Worm (Caenorhabditis elegans) whole organism, mixed stage, embryonic: ENCODE measurements around the gene R08D7.7.

Experiments
- M03D4.4 ChIP-seq: sonication (generic microtip); optimal IDR thresholded peaks from 2 replicates; lab custom pipeline; 2017; ENCODE audit warnings: mild to moderate bottlenecking, missing genetic modification characterization, missing compliant biosample characterization
- bed-3 ChIP-seq: fragments of 200-800 bp; sonication (Bioruptor generic); optimal IDR thresholded peaks from 3 replicates; lab custom pipeline; 2018; ENCODE audit warnings: mild to moderate bottlenecking, missing genetic modification characterization, moderate library complexity, missing compliant biosample characterization
- blmp-1 ChIP-seq: fragments of 150-350 bp; optimal IDR thresholded peaks from 2 replicates; lab custom pipeline; 2014; ENCODE audit warnings: missing biosample characterization, missing genetic modification characterization
- ceh-39 ChIP-seq: fragments of 150-350 bp; optimal IDR thresholded peaks from 2 replicates; lab custom pipeline; 2014; ENCODE audit warnings: missing biosample characterization, missing genetic modification characterization
- ceh-43 ChIP-seq: fragments of 200-800 bp; sonication (Bioruptor generic); optimal IDR thresholded peaks from 2 replicates; lab custom pipeline; 2018; ENCODE audit warnings: mild to moderate bottlenecking, missing genetic modification characterization, moderate library complexity, missing compliant biosample characterization
- ceh-83 ChIP-seq: fragments of 200-800 bp; sonication (Bioruptor generic); optimal IDR thresholded peaks from 2 replicates; lab custom pipeline; 2018; ENCODE audit warnings: mild to moderate bottlenecking, missing genetic modification characterization, missing compliant biosample characterization
- ces-1 ChIP-seq: fragments of 150-350 bp; optimal IDR thresholded peaks from 2 replicates; lab custom pipeline; 2014; ENCODE audit warnings: missing biosample characterization, missing genetic modification reagents, missing genetic modification characterization
- cnd-1 ChIP-seq: fragments of 200-800 bp; sonication (Bioruptor generic); optimal IDR thresholded peaks from 2 replicates; lab custom pipeline; 2018; ENCODE audit warnings: mild to moderate bottlenecking, missing genetic modification characterization, missing compliant biosample characterization
- drap-1 ChIP-seq: fragments of 200-800 bp; sonication (Bioruptor generic); optimal IDR thresholded peaks from 3 replicates; lab custom pipeline; 2018; ENCODE audit warnings: mild to moderate bottlenecking, missing genetic modification characterization, missing compliant biosample characterization
- elt-1 ChIP-seq: sonication (generic microtip); optimal IDR thresholded peaks from 2 replicates; lab custom pipeline; 2017; ENCODE audit warnings: missing genetic modification characterization, mild to moderate bottlenecking, missing compliant biosample characterization, antibody characterized with exemption, moderate library complexity, borderline replicate concordance; ENCODE audit not compliant: insufficient read depth
- flh-1 ChIP-seq: fragments of 200-800 bp; sonication (Bioruptor generic); optimal IDR thresholded peaks from 2 replicates; lab custom pipeline; 2018; ENCODE audit warnings: mild to moderate bottlenecking, missing genetic modification characterization, moderate library complexity, missing compliant biosample characterization
- ham-2 ChIP-seq: fragments of 200-800 bp; sonication (Bioruptor generic); optimal IDR thresholded peaks from 2 replicates; lab custom pipeline; 2018; ENCODE audit warnings: mild to moderate bottlenecking, missing genetic modification characterization, missing compliant biosample characterization
- hlh-1 ChIP-seq: fragments of 150-350 bp; optimal IDR thresholded peaks from 2 replicates; lab custom pipeline; 2014; ENCODE audit warnings: missing biosample characterization, missing genetic modification reagents, missing genetic modification characterization
- lin-13 ChIP-seq: fragments of 150-350 bp; optimal IDR thresholded peaks from 2 replicates; lab custom pipeline; 2014; ENCODE audit warnings: missing biosample characterization, missing genetic modification characterization
- lin-32 ChIP-seq: fragments of 200-800 bp; sonication (Bioruptor generic); optimal IDR thresholded peaks from 2 replicates; lab custom pipeline; 2018; ENCODE audit warnings: mild to moderate bottlenecking, missing genetic modification characterization, missing compliant biosample characterization
- lsy-2 ChIP-seq: fragments of 150-350 bp; optimal IDR thresholded peaks from 2 replicates; lab custom pipeline; 2014; ENCODE audit warnings: missing biosample characterization, missing genetic modification characterization
- mab-5 ChIP-seq: fragments of 150-350 bp; optimal IDR thresholded peaks from 2 replicates; lab custom pipeline; 2014; ENCODE audit warnings: missing biosample characterization, missing genetic modification characterization
- mep-1 ChIP-seq: fragments of 150-350 bp; optimal IDR thresholded peaks from 2 replicates; lab custom pipeline; 2017; ENCODE audit warnings: missing biosample characterization, missing genetic modification reagents, missing genetic modification characterization, inconsistent platforms
- mls-2 ChIP-seq: sonication (generic microtip); optimal IDR thresholded peaks from 2 replicates; lab custom pipeline; 2016; ENCODE audit warnings: mild to moderate bottlenecking, missing genetic modification characterization, moderate library complexity, missing compliant biosample characterization
- nhr-2 ChIP-seq: fragments of 150-350 bp; optimal IDR thresholded peaks from 2 replicates; lab custom pipeline; 2014; ENCODE audit warnings: missing biosample characterization, missing genetic modification characterization
- nhr-237 ChIP-seq: fragments of 150-350 bp; optimal IDR thresholded peaks from 2 replicates; lab custom pipeline; 2014; ENCODE audit warnings: missing biosample characterization, missing genetic modification characterization
- nhr-28 ChIP-seq: fragments of 150-350 bp; optimal IDR thresholded peaks from 2 replicates; lab custom pipeline; 2014; ENCODE audit warnings: missing biosample characterization, missing genetic modification characterization
- nhr-76 ChIP-seq: sonication (generic microtip); optimal IDR thresholded peaks from 2 replicates; lab custom pipeline; 2017; ENCODE audit warnings: missing biosample characterization, missing genetic modification characterization
- sem-2 ChIP-seq: fragments of 200-800 bp; sonication (Bioruptor generic); optimal IDR thresholded peaks from 2 replicates; lab custom pipeline; 2018; ENCODE audit warnings: mild to moderate bottlenecking, missing genetic modification characterization, missing compliant biosample characterization
- snpc-4 ChIP-seq: fragments of 150-350 bp; optimal IDR thresholded peaks from 2 replicates; lab custom pipeline; 2014; ENCODE audit warnings: missing biosample characterization, missing genetic modification characterization
- sptf-1 ChIP-seq: sonication (generic microtip); optimal IDR thresholded peaks from 2 replicates; lab custom pipeline; 2017; ENCODE audit warnings: mild to moderate bottlenecking, missing genetic modification characterization, moderate library complexity, missing compliant biosample characterization
- tbx-8 ChIP-seq: fragments of 200-800 bp; sonication (Bioruptor generic); optimal IDR thresholded peaks from 2 replicates; lab custom pipeline; 2018; ENCODE audit warnings: mild to moderate bottlenecking, missing genetic modification characterization, moderate library complexity, missing compliant biosample characterization
- unc-120 ChIP-seq: sonication (generic microtip); optimal IDR thresholded peaks from 2 replicates; lab custom pipeline; 2017; ENCODE audit warnings: missing genetic modification characterization, missing compliant biosample characterization; ENCODE audit not compliant: poor library complexity, severe bottlenecking
- unc-39 ChIP-seq: fragments of 150-350 bp; optimal IDR thresholded peaks from 2 replicates; lab custom pipeline; 2014; ENCODE audit warnings: missing biosample characterization, missing genetic modification characterization
- unc-62 ChIP-seq: fragments of 150-350 bp; optimal IDR thresholded peaks from 2 replicates; lab custom pipeline; 2014; ENCODE audit warnings: missing biosample characterization, missing genetic modification reagents, missing genetic modification characterization
- zip-8 ChIP-seq: fragments of 150-350 bp; optimal IDR thresholded peaks from 2 replicates; lab custom pipeline; 2014; ENCODE audit warnings: missing biosample characterization, missing genetic modification characterization
- ztf-11 ChIP-seq: fragments of 150-350 bp; optimal IDR thresholded peaks from 2 replicates; lab custom pipeline; 2014; ENCODE audit warnings: missing biosample characterization, missing genetic modification characterization

Gene R08D7.7

DNA sequence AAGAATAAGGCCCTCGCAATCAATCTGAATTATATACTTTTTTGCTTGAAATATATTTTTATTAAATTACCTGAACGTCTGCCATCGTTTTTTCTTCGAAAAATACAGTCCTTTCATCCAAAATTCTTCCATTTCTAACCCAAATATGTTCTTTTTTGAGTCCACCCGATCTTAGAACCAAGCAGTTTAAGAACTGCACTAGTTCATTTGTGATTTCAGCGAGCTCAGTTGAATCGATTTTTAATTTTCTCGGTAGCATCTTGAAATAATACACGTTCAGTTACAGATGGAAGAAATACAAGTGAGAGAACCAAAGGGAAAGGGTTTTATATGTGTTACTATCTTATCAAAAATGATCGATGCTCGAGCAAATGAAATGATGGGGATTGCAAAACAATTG, 9.7 kb downstream of the R08D7.7 start, which contains the start of gene F59B2.3:
Gene F59B2.3, minus strand, starts transcription at position 259 of the 400 bp plus-strand sequence.
- no peak for TF ChIP-seq ceh-39
- no peak for TF ChIP-seq nhr-2 (tag; lab: Kevin White, UChicago)
- TF ChIP-seq lsy-2 (tag; lab: Kevin White, UChicago) = no peak
- TF ChIP-seq ceh-43 (GFP tag; lab: Kevin White, UChicago) = no peak
- no peak for TF ChIP-seq blmp-1
- TF ChIP-seq mep-1 (tag; lab: Kevin White, UChicago) = no peak
- TF ChIP-seq cnd-1 = no peak
- TF ChIP-seq ceh-83 (GFP tag; lab: Kevin White, UChicago) = no peak
- TF ChIP-seq tbx-8 (GFP tag; lab: Kevin White, UChicago) = no peak
- TF ChIP-seq bed-3 = no peak
- no peak for TF ChIP-seq hlh-1 (tag; lab: Kevin White, UChicago)
- TF ChIP-seq mls-2 (tag; lab: Kevin White, UChicago) = no peak
- no peak for TF ChIP-seq sptf-1
- no peak for TF ChIP-seq elt-1 (tag; lab: Kevin White, UChicago)
- no peak for TF ChIP-seq lin-13 (tag; lab: Kevin White, UChicago)
- TF ChIP-seq lin-32 = no peak
- no peak for TF ChIP-seq sem-2 (GFP tag; lab: Kevin White, UChicago)
- TF ChIP-seq, all 35 proteins: peak for 0

ce11 chrIII:9001491-9001890, 11.6 kb downstream of the R08D7.7 start:
- TF ChIP-seq M03D4.4 (tag; lab: Kevin White, UChicago) = no peak
- TF ChIP-seq lin-32 = no peak
- no peak for TF ChIP-seq lsy-2 (tag; lab: Kevin White, UChicago)
- TF ChIP-seq ceh-43 (GFP tag; lab: Kevin White, UChicago) = no peak
- TF ChIP-seq unc-120 = no peak
- TF ChIP-seq nhr-2 (tag; lab: Kevin White, UChicago) = no peak
- TF ChIP-seq nhr-28 (tag; lab: Kevin White, UChicago) = no peak
- no peak for TF ChIP-seq ces-1 (GFP tag; lab: Kevin White, UChicago)
- no peak for TF ChIP-seq drap-1 (GFP tag; lab: Kevin White, UChicago)
- no peak for TF ChIP-seq ceh-39

DNA sequence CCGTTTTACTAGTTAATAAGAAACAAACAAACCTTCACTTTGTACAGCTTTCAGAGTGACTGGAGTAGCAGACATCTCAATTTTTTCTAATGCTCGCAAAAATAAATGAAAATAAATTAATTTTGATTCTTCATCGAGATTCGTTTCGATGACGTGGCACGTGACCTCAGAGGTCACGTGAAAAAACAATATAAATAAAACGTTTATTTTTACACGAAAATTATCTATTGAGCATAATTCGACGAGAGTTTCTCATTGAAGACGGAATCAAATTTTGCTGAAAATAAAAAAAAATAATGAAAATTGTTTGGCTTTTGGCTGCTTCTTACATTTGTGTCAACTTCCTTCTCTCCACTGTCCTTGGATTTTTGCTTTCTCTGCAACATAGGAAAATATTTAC, 12.0 kb downstream of the R08D7.7 start, which contains the start of gene rpn-6.2:
Gene rpn-6.2, minus strand, starts transcription at position 101 of the 400 bp plus-strand sequence.
- TF ChIP-seq sptf-1 (no peak), flh-1 (GFP tag; lab: Kevin White, UChicago) (no peak), lin-32 (no peak), nhr-237 (tag; lab: Kevin White, UChicago) (no peak), mls-2 (tag; lab: Kevin White, UChicago) (no peak), elt-1 (tag; lab: Kevin White, UChicago) (no peak), mab-5 (tag; lab: Kevin White, UChicago) (no peak), ham-2 (no peak), unc-62 (GFP tag; lab: Kevin White, UChicago) (no peak), hlh-1 (tag; lab: Kevin White, UChicago) (no peak), lin-13 (tag; lab: Kevin White, UChicago) (no peak), cnd-1 (no peak)

DNA sequence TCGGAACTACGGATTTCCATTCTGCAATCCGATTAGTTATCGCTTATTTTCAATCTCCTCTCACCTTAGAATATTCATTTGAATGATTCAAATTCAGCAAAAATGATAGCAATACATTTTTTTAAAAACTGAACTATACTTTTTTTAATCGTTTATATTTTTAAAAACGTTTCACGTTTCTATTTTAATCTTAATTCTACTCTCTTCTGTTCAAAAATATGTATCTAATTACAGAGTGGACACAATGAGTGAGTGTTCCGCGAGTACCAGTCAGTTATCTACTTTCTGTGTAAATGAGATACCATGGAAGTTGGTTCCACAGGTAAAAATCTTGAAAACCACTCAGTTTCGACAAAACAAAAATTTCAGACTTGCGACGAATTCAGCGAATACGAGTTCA, 12.7 kb downstream of the R08D7.7 start, which contains the start of the genes F59B2.15 and zif-1:
Gene F59B2.15, minus strand, starts transcription at position 101 of the 400 bp plus-strand sequence.
Gene zif-1, plus strand, starts transcription at position 235 of the 400 bp plus-strand sequence.
- TF ChIP-seq mls-2 (tag; lab: Kevin White, UChicago) = no peak
- TF ChIP-seq tbx-8 (GFP tag; lab: Kevin White, UChicago) = no peak
- no peak for TF ChIP-seq unc-120
- TF ChIP-seq nhr-76 (tag; lab: Kevin White, UChicago) = no peak
- TF ChIP-seq ceh-83 (GFP tag; lab: Kevin White, UChicago) = no peak
- no peak for TF ChIP-seq ztf-11 (tag; lab: Kevin White, UChicago)
- TF ChIP-seq unc-39 (tag; lab: Kevin White, UChicago) = no peak
- no peak for TF ChIP-seq sptf-1
- TF ChIP-seq cnd-1 = no peak
- no peak for TF ChIP-seq lin-13 (tag; lab: Kevin White, UChicago)
- no peak for TF ChIP-seq nhr-28 (tag; lab: Kevin White, UChicago)
- TF ChIP-seq unc-62 (GFP tag; lab: Kevin White, UChicago) = no peak
- TF ChIP-seq snpc-4 (tag; lab: Kevin White, UChicago) = no peak

DNA sequence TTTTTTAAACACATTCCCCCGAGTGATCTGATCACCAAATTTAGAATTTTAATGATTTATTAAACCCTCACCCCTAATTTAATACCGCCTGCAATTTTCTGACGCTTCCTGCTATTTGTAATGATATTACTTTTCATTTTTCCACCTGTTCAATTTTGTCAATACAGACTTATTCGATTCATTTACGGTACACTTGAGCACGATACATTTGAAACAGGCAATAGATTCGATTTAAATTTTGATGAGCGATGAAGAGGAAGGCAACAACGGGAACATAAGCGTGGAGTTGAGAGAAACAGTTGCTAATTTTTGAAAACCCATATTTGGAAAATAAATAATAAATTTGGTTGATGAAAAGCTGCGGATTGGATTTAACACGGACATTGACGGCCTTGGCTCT, 14.8 kb downstream of the R08D7.7 start:
- TF ChIP-seq snpc-4 (tag; lab: Kevin White, UChicago) (no peak), flh-1 (GFP tag; lab: Kevin White, UChicago) (no peak), hlh-1 (tag; lab: Kevin White, UChicago) (no peak), nhr-76 (tag; lab: Kevin White, UChicago) (no peak), ham-2 (no peak), drap-1 (GFP tag; lab: Kevin White, UChicago) (no peak), zip-8 (tag; lab: Kevin White, UChicago) (no peak), blmp-1 (no peak), unc-62 (GFP tag; lab: Kevin White, UChicago) (no peak), cnd-1 (no peak), ceh-43 (GFP tag; lab: Kevin White, UChicago) (no peak), ceh-83 (GFP tag; lab: Kevin White, UChicago) (no peak), ces-1 (GFP tag; lab: Kevin White, UChicago) (no peak), sem-2 (GFP tag; lab: Kevin White, UChicago) (no peak), mab-5 (tag; lab: Kevin White, UChicago) (no peak), unc-39 (tag; lab: Kevin White, UChicago) (no peak), mls-2 (tag; lab: Kevin White, UChicago) (no peak), nhr-2 (tag; lab: Kevin White, UChicago) (no peak)
